Worm (Caenorhabditis elegans): ENCODE measurements around the gene str-123.

- no peak for TF ChIP-seq lin-39 (tag; optimal IDR thresholded peaks at IDR 0.05)
- TF ChIP-seq ztf-11 (tag; optimal IDR thresholded peaks at IDR 0.05): no peak
- TF ChIP-seq snpc-4 (tag; optimal IDR thresholded peaks at IDR 0.05): no peak
- TF ChIP-seq lin-13 (GFP tag; optimal IDR thresholded peaks at IDR 0.05): no peak
- no peak for TF ChIP-seq dmd-6 (GFP tag; IDR thresholded peaks at IDR 0.05)
- no peak for TF ChIP-seq mdl-1 (tag; optimal IDR thresholded peaks at IDR 0.05)
- no peak for TF ChIP-seq zfp-2 (tag; optimal IDR thresholded peaks at IDR 0.05)
These were observed 23.4 kb downstream of the str-123 start, which contains the start of gene gei-3 for ce11 chrX:12813539-12813938.

Data from whole organism, L4 larva.